Worm (Caenorhabditis elegans) whole organism, L2 larva: ENCODE results near the gene F56D2.3.

ENCODE experiments used
- C34F6.9 ChIP-seq: fragments of 150-350 bp; optimal IDR thresholded peaks from 2 replicates; lab custom pipeline; 2014; ENCODE audit warnings: missing biosample characterization, missing genetic modification characterization
- F13H6.1 ChIP-seq: sonication (generic microtip); optimal IDR thresholded peaks from 2 replicates; lab custom pipeline; 2016; ENCODE audit warnings: missing genetic modification characterization, missing compliant biosample characterization
- R02D3.7 ChIP-seq: fragments of 150-350 bp; optimal IDR thresholded peaks from 2 replicates; lab custom pipeline; 2014; ENCODE audit warnings: missing biosample characterization, missing genetic modification characterization
- Y55F3AM.14 ChIP-seq: fragments of 200-800 bp; sonication (Bioruptor generic); optimal IDR thresholded peaks from 2 replicates; lab custom pipeline; 2018; ENCODE audit warnings: mild to moderate bottlenecking, missing genetic modification characterization, missing compliant biosample characterization
- ZK546.5 ChIP-seq: sonication (generic microtip); optimal IDR thresholded peaks from 2 replicates; lab custom pipeline; 2017; ENCODE audit warnings: missing biosample characterization, missing genetic modification characterization
- alr-1 ChIP-seq: fragments of 150-350 bp; optimal IDR thresholded peaks from 2 replicates; lab custom pipeline; 2014; ENCODE audit warnings: missing biosample characterization, missing genetic modification characterization
- aly-2 ChIP-seq: fragments of 150-350 bp; optimal IDR thresholded peaks from 2 replicates; lab custom pipeline; 2014; ENCODE audit warnings: missing biosample characterization, missing genetic modification characterization
- ama-1 ChIP-seq: fragments of 150-350 bp; optimal IDR thresholded peaks from 2 replicates; lab custom pipeline; 2018; ENCODE audit warnings: inconsistent platforms
- blmp-1 ChIP-seq: sonication (generic microtip); optimal IDR thresholded peaks from 2 replicates; lab custom pipeline; 2017; ENCODE audit warnings: missing genetic modification characterization, mild to moderate bottlenecking, missing compliant biosample characterization, antibody characterized with exemption, moderate library complexity; ENCODE audit not compliant: insufficient read depth
- ceh-16 ChIP-seq: fragments of 150-350 bp; optimal IDR thresholded peaks from 2 replicates; lab custom pipeline; 2014; ENCODE audit warnings: missing biosample characterization, missing genetic modification characterization
- ceh-82 ChIP-seq: fragments of 150-350 bp; optimal IDR thresholded peaks from 2 replicates; lab custom pipeline; 2014; ENCODE audit warnings: missing biosample characterization, missing genetic modification characterization
- crh-2 ChIP-seq: sonication (generic microtip); optimal IDR thresholded peaks from 2 replicates; lab custom pipeline; 2017; ENCODE audit warnings: missing biosample characterization, missing genetic modification characterization
- dmd-4 ChIP-seq: sonication (generic microtip); optimal IDR thresholded peaks from 2 replicates; lab custom pipeline; 2017; ENCODE audit warnings: missing biosample characterization, missing genetic modification characterization
- egl-27 ChIP-seq: sonication (generic microtip); optimal IDR thresholded peaks from 3 replicates; lab custom pipeline; 2017; ENCODE audit warnings: missing biosample characterization, missing genetic modification reagents, missing genetic modification characterization
- elt-1 ChIP-seq: fragments of 150-350 bp; optimal IDR thresholded peaks from 2 replicates; lab custom pipeline; 2014; ENCODE audit warnings: missing biosample characterization, missing genetic modification characterization
- elt-3 ChIP-seq: sonication (generic microtip); optimal IDR thresholded peaks from 2 replicates; lab custom pipeline; 2017; ENCODE audit warnings: missing biosample characterization, missing genetic modification characterization
- fos-1 ChIP-seq: fragments of 150-350 bp; optimal IDR thresholded peaks from 2 replicates; lab custom pipeline; 2014; ENCODE audit warnings: missing biosample characterization, missing genetic modification characterization
- gmeb-1 ChIP-seq: fragments of 150-350 bp; optimal IDR thresholded peaks from 2 replicates; lab custom pipeline; 2014; ENCODE audit warnings: missing biosample characterization, missing genetic modification characterization
- lin-11 ChIP-seq: fragments of 150-350 bp; sonication (generic microtip); optimal IDR thresholded peaks from 2 replicates; lab custom pipeline; 2014; ENCODE audit warnings: missing biosample characterization, missing genetic modification characterization, inconsistent platforms, mixed read lengths
- lin-13 ChIP-seq: fragments of 150-350 bp; optimal IDR thresholded peaks from 2 replicates; lab custom pipeline; 2014; ENCODE audit warnings: missing biosample characterization, missing genetic modification reagents, missing genetic modification characterization
- lin-39 ChIP-seq: fragments of 150-350 bp; optimal IDR thresholded peaks from 2 replicates; lab custom pipeline; 2014; ENCODE audit warnings: missing biosample characterization, missing genetic modification reagents, missing genetic modification characterization
- lsy-2 ChIP-seq, 2 experiments: fragments of 150-350 bp in 1 of 2; sonication (generic microtip) in 1 of 2; optimal IDR thresholded peaks; 2 replicates each; lab custom pipeline; 2014 to 2017; ENCODE audit warnings: missing biosample characterization in 2 of 2, missing genetic modification characterization in 2 of 2
- mab-5 ChIP-seq: fragments of 150-350 bp; optimal IDR thresholded peaks from 2 replicates; lab custom pipeline; 2014; ENCODE audit warnings: missing biosample characterization, missing genetic modification characterization
- mbf-1 ChIP-seq: sonication (generic microtip); optimal IDR thresholded peaks from 2 replicates; lab custom pipeline; 2017; ENCODE audit warnings: missing biosample characterization, missing genetic modification characterization
- mdl-1 ChIP-seq, 2 experiments: fragments of 150-350 bp in 1 of 2; sonication (generic microtip) in 1 of 2; optimal IDR thresholded peaks; 2 replicates each; lab custom pipeline; 2017; ENCODE audit warnings: missing biosample characterization in 2 of 2, missing genetic modification characterization in 2 of 2
- nhr-10 ChIP-seq: sonication (generic microtip); optimal IDR thresholded peaks from 2 replicates; lab custom pipeline; 2017; ENCODE audit warnings: missing biosample characterization, missing genetic modification characterization
- nhr-11 ChIP-seq: fragments of 150-350 bp; optimal IDR thresholded peaks from 2 replicates; lab custom pipeline; 2014; ENCODE audit warnings: missing biosample characterization, missing genetic modification characterization
- nhr-12 ChIP-seq: fragments of 150-350 bp; optimal IDR thresholded peaks from 2 replicates; lab custom pipeline; 2014; ENCODE audit warnings: missing biosample characterization, missing genetic modification characterization
- nhr-129 ChIP-seq: fragments of 150-350 bp; optimal IDR thresholded peaks from 2 replicates; lab custom pipeline; 2014; ENCODE audit warnings: missing biosample characterization, missing genetic modification characterization
- nhr-21 ChIP-seq: fragments of 150-350 bp; optimal IDR thresholded peaks from 2 replicates; lab custom pipeline; 2014; ENCODE audit warnings: missing biosample characterization, missing genetic modification characterization
- nhr-23 ChIP-seq: fragments of 150-350 bp; optimal IDR thresholded peaks from 2 replicates; lab custom pipeline; 2014; ENCODE audit warnings: missing biosample characterization, missing genetic modification reagents, missing genetic modification characterization
- nhr-237 ChIP-seq: fragments of 150-350 bp; optimal IDR thresholded peaks from 2 replicates; lab custom pipeline; 2014; ENCODE audit warnings: missing biosample characterization, missing genetic modification characterization
- nhr-25 ChIP-seq: fragments of 150-350 bp; sonication (generic microtip); optimal IDR thresholded peaks from 3 replicates; lab custom pipeline; 2014; ENCODE audit warnings: missing biosample characterization, missing genetic modification characterization
- nhr-6 ChIP-seq: fragments of 150-350 bp; optimal IDR thresholded peaks from 2 replicates; lab custom pipeline; 2014; ENCODE audit warnings: missing biosample characterization, missing genetic modification characterization
- nhr-77 ChIP-seq: fragments of 150-350 bp; optimal IDR thresholded peaks from 2 replicates; lab custom pipeline; 2014; ENCODE audit warnings: missing biosample characterization, missing genetic modification characterization
- peb-1 ChIP-seq: fragments of 150-350 bp; optimal IDR thresholded peaks from 2 replicates; lab custom pipeline; 2014; ENCODE audit warnings: missing biosample characterization, missing genetic modification characterization
- sem-4 ChIP-seq: fragments of 150-350 bp; optimal IDR thresholded peaks from 2 replicates; lab custom pipeline; 2014; ENCODE audit warnings: missing biosample characterization, missing genetic modification reagents, missing genetic modification characterization
- skn-1 ChIP-seq: sonication (generic microtip); optimal IDR thresholded peaks from 2 replicates; lab custom pipeline; 2017; ENCODE audit warnings: missing biosample characterization, missing genetic modification characterization
- sma-3 ChIP-seq: sonication (generic microtip); optimal IDR thresholded peaks from 2 replicates; lab custom pipeline; 2016; ENCODE audit warnings: missing genetic modification reagents, missing genetic modification characterization, missing compliant biosample characterization
- sma-9 ChIP-seq, 2 experiments: fragments of 150-350 bp in 1 of 2; sonication (generic microtip) in 1 of 2; optimal IDR thresholded peaks; 2 replicates each; lab custom pipeline; 2014 to 2016; ENCODE audit warnings: missing genetic modification characterization in 2 of 2, mild to moderate bottlenecking in 1 of 2, missing biosample characterization in 1 of 2, missing compliant biosample characterization in 1 of 2, missing genetic modification reagents in 1 of 2, moderate library complexity in 1 of 2
- snpc-4 ChIP-seq: fragments of 150-350 bp; optimal IDR thresholded peaks from 2 replicates; lab custom pipeline; 2014; ENCODE audit warnings: missing biosample characterization, missing genetic modification characterization
- unc-39 ChIP-seq: fragments of 150-350 bp; optimal IDR thresholded peaks from 2 replicates; lab custom pipeline; 2014; ENCODE audit warnings: missing biosample characterization, missing genetic modification characterization
- unc-55 ChIP-seq: fragments of 150-350 bp; sonication (generic microtip); optimal IDR thresholded peaks from 3 replicates; lab custom pipeline; 2014; ENCODE audit warnings: missing biosample characterization, missing genetic modification reagents, missing genetic modification characterization
- unc-62 ChIP-seq: fragments of 150-350 bp; optimal IDR thresholded peaks from 2 replicates; lab custom pipeline; 2014; ENCODE audit warnings: missing biosample characterization, missing genetic modification reagents, missing genetic modification characterization
- zag-1 ChIP-seq: fragments of 150-350 bp; optimal IDR thresholded peaks from 2 replicates; lab custom pipeline; 2014; ENCODE audit warnings: missing biosample characterization, missing genetic modification characterization
- ztf-1 ChIP-seq: fragments of 200-800 bp; sonication (Bioruptor generic); conservative IDR thresholded peaks from 2 replicates; pipeline ENCODE4 v1.3.6; 2022; ENCODE audit warnings: missing genetic modification characterization, missing compliant biosample characterization
- ztf-11 ChIP-seq: sonication (generic microtip); optimal IDR thresholded peaks from 2 replicates; lab custom pipeline; 2017; ENCODE audit warnings: missing biosample characterization, missing genetic modification characterization
- ztf-4 ChIP-seq: fragments of 150-350 bp; optimal IDR thresholded peaks from 2 replicates; lab custom pipeline; 2014; ENCODE audit warnings: missing biosample characterization, missing genetic modification characterization

Gene F56D2.3

ce11 chrIII:5630350-5630749, 45.6 kb downstream of the F56D2.3 start:
- TF ChIP-seq ztf-1 (GFP tag; lab: Robert Waterston, UW) = no peak
- peak; percentile 33 for TF ChIP-seq nhr-129 (tag; lab: Kevin White, UChicago)

- TF ChIP-seq nhr-12 (tag; lab: Kevin White, UChicago) (no peak), gmeb-1 (tag; lab: Kevin White, UChicago) (no peak), lsy-2 (tag; optimal IDR thresholded peaks at IDR 0.05; lab: Kevin White, UChicago) (peak in 1 of 2 experiments; percentile 10), egl-27 (tag; lab: Kevin White, UChicago) (no peak), nhr-77 (no peak), zag-1 (tag; lab: Kevin White, UChicago) (peak; percentile 23), nhr-10 (no peak), elt-3 (tag; lab: Kevin White, UChicago) (no peak), mbf-1 (no peak), skn-1 (no peak), alr-1 (tag; lab: Kevin White, UChicago) (no peak), ZK546.5 (tag; lab: Kevin White, UChicago) (no peak), ceh-82 (tag; lab: Kevin White, UChicago) (no peak), lin-39 (tag; lab: Kevin White, UChicago) (no peak), nhr-6 (tag; lab: Kevin White, UChicago) (no peak), sem-4 (tag; lab: Kevin White, UChicago) (no peak), Y55F3AM.14 (GFP tag; lab: Kevin White, UChicago) (no peak), nhr-23 (tag; lab: Kevin White, UChicago) (no peak), lin-13 (GFP tag; lab: Kevin White, UChicago) (peak; percentile 38), sma-9 (GFP tag; optimal IDR thresholded peaks at IDR 0.05; lab: Kevin White, UChicago) (peak; percentile 57), sma-9 (tag; optimal IDR thresholded peaks at IDR 0.05; lab: Kevin White, UChicago) (no peak), fos-1 (no peak), sma-3 (no peak), elt-1 (tag; lab: Kevin White, UChicago) (no peak), mab-5 (tag; lab: Kevin White, UChicago) (no peak), dmd-4 (no peak), lin-11 (tag; lab: Kevin White, UChicago) (no peak), nhr-21 (tag; lab: Kevin White, UChicago) (no peak), ama-1 (no peak), F13H6.1 (tag; lab: Kevin White, UChicago) (no peak), ztf-4 (tag; lab: Kevin White, UChicago) (peak; percentile 2), peb-1 (no peak), mdl-1 (tag; optimal IDR thresholded peaks at IDR 0.05; lab: Kevin White, UChicago) (peak in 1 of 2 experiments; percentile 12), R02D3.7 (no peak), nhr-11 (tag; lab: Kevin White, UChicago) (no peak), ztf-11 (tag; lab: Kevin White, UChicago) (no peak), ztf-1 (GFP tag; lab: Robert Waterston, UW) (no peak), nhr-237 (no peak), crh-2 (tag; lab: Kevin White, UChicago) (no peak), ceh-16 (tag; lab: Kevin White, UChicago) (no peak), unc-39 (tag; lab: Kevin White, UChicago) (no peak), nhr-129 (tag; lab: Kevin White, UChicago) (peak; percentile 1), unc-62 (GFP tag; lab: Kevin White, UChicago) (no peak), aly-2 (tag; lab: Kevin White, UChicago) (no peak), snpc-4 (tag; lab: Kevin White, UChicago) (peak; percentile 91), C34F6.9 (peak; percentile 47), nhr-25 (tag; lab: Kevin White, UChicago) (no peak), unc-55 (GFP tag; lab: Kevin White, UChicago) (peak; percentile 54), blmp-1 (tag; lab: Kevin White, UChicago) (no peak)
Measured at ce11 chrIII:5632426-5632976, 47.8 kb downstream of the F56D2.3 start.
